Worm (Caenorhabditis elegans) whole organism, late embryonic: ENCODE measurements around the gene sri-25.

ENCODE experiments used
- ceh-24 ChIP-seq: sonication (generic microtip); optimal IDR thresholded peaks from 2 replicates; lab custom pipeline; 2016; ENCODE audit warnings: mild to moderate bottlenecking, missing genetic modification characterization, missing compliant biosample characterization
- ceh-31 ChIP-seq: sonication (generic microtip); optimal IDR thresholded peaks from 2 replicates; lab custom pipeline; 2016; ENCODE audit warnings: missing genetic modification characterization, missing compliant biosample characterization
- ceh-48 ChIP-seq: sonication (generic microtip); optimal IDR thresholded peaks from 2 replicates; lab custom pipeline; 2016; ENCODE audit warnings: missing genetic modification characterization, inconsistent platforms, missing compliant biosample characterization
- ceh-6 ChIP-seq: fragments of 200-800 bp; sonication (Bioruptor generic); optimal IDR thresholded peaks from 2 replicates; lab custom pipeline; 2018; ENCODE audit warnings: mild to moderate bottlenecking, missing genetic modification characterization, missing compliant biosample characterization
- fkh-10 ChIP-seq: fragments of 150-350 bp; optimal IDR thresholded peaks from 2 replicates; lab custom pipeline; 2014; ENCODE audit warnings: missing biosample characterization, missing genetic modification reagents, missing genetic modification characterization
- hlh-30 ChIP-seq: sonication (generic microtip); optimal IDR thresholded peaks from 2 replicates; lab custom pipeline; 2017; ENCODE audit warnings: antibody characterized with exemption, missing genetic modification characterization, missing compliant biosample characterization; ENCODE audit not compliant: insufficient read depth
- hlh-6 ChIP-seq: sonication (generic microtip); optimal IDR thresholded peaks from 2 replicates; lab custom pipeline; 2016; ENCODE audit warnings: missing genotype, missing genetic modification characterization, missing compliant biosample characterization
- hlh-8 ChIP-seq: sonication (generic microtip); optimal IDR thresholded peaks from 2 replicates; lab custom pipeline; 2016; ENCODE audit warnings: missing genotype, missing genetic modification characterization, missing compliant biosample characterization
- nhr-11 ChIP-seq: fragments of 150-350 bp; optimal IDR thresholded peaks from 2 replicates; lab custom pipeline; 2014; ENCODE audit warnings: missing biosample characterization, missing genetic modification characterization
- odd-2 ChIP-seq: sonication (generic microtip); optimal IDR thresholded peaks from 2 replicates; lab custom pipeline; 2017; ENCODE audit warnings: antibody characterized with exemption, mild to moderate bottlenecking, missing genetic modification characterization, missing compliant biosample characterization
- pat-9 ChIP-seq: fragments of 200-800 bp; sonication (Bioruptor generic); optimal IDR thresholded peaks from 2 replicates; lab custom pipeline; 2018; ENCODE audit warnings: mild to moderate bottlenecking, missing genetic modification characterization, moderate library complexity, missing compliant biosample characterization
- tbx-7 ChIP-seq: sonication (generic microtip); optimal IDR thresholded peaks from 2 replicates; lab custom pipeline; 2016; ENCODE audit warnings: missing genotype, missing genetic modification characterization, missing compliant biosample characterization

DNA sequence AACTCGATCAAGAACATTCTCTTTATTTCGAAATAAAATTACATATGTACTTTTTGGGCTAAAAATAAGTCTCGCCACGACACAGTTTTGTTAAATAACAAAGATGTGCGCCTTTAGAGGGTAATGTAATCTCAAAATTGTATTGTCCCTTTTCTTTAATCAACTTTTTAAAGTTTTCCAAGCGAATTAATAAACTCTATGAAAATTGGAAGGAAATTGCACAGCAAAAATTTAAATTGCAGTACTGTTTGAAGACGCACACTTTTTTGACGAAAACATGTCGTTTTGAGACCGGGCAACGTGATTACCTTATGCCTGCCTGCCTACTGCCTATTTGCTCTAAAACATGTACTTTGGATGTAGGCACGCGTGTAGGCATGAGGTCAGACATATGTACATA, 24.8 kb upstream of the sri-25 start:
- TF ChIP-seq ceh-31 (tag; lab: Kevin White, UChicago): no peak
- no peak for TF ChIP-seq fkh-10 (GFP tag; lab: Kevin White, UChicago)
- TF ChIP-seq pat-9: no peak
- TF ChIP-seq nhr-11 (tag; lab: Kevin White, UChicago): no peak
- no peak for TF ChIP-seq ceh-48 (tag; lab: Kevin White, UChicago)
- no peak for TF ChIP-seq hlh-8 (tag; lab: Kevin White, UChicago)
- no peak for TF ChIP-seq ceh-24 (tag; lab: Kevin White, UChicago)
- no peak for TF ChIP-seq tbx-7 (tag; lab: Kevin White, UChicago)
- no peak for TF ChIP-seq ceh-6 (GFP tag; lab: Kevin White, UChicago)
- TF ChIP-seq odd-2 (tag; lab: Kevin White, UChicago): no peak
- TF ChIP-seq hlh-6: no peak
- no peak for TF ChIP-seq hlh-30 (tag; lab: Kevin White, UChicago)
